Fruit fly (Drosophila melanogaster) S2 (cell line): ENCODE results near the gene brv3.

Experiments used
- CG8478 ChIP-seq: fragments of >200 bp; optimal IDR thresholded peaks from 2 replicates; lab custom pipeline; 2018
- CTCF ChIP-seq, 2 experiments: fragments of >200 bp; optimal IDR thresholded peaks; 2 replicates each; lab custom pipeline; 2018

dm6 chrX:2655479-2655878, 31.1 kb upstream of the brv3 start:
- no peak for TF ChIP-seq CG8478 (lab: Kevin White, UChicago)
- TF ChIP-seq CTCF (optimal IDR thresholded peaks at IDR 0.05; lab: Kevin White, UChicago), result no peak
